Worm (Caenorhabditis elegans) whole organism, L3 larva: ENCODE measurements around the gene aptf-3.

Experiments used
- elt-2 ChIP-seq: sonication (generic microtip); optimal IDR thresholded peaks from 2 replicates; lab custom pipeline; 2016; ENCODE audit warnings: missing genetic modification reagents, mild to moderate bottlenecking, missing genetic modification characterization, missing compliant biosample characterization
- lin-39 ChIP-seq: fragments of 150-350 bp; optimal IDR thresholded peaks from 2 replicates; lab custom pipeline; 2018; ENCODE audit warnings: missing biosample characterization, missing genetic modification reagents, missing genetic modification characterization
- nhr-11 ChIP-seq: fragments of 150-350 bp; optimal IDR thresholded peaks from 2 replicates; lab custom pipeline; 2014; ENCODE audit warnings: missing biosample characterization, missing genetic modification characterization
- nhr-28 ChIP-seq: fragments of 150-350 bp; optimal IDR thresholded peaks from 2 replicates; lab custom pipeline; 2014; ENCODE audit warnings: missing biosample characterization, missing genetic modification characterization
- tbx-2 ChIP-seq: sonication (generic microtip); optimal IDR thresholded peaks from 2 replicates; lab custom pipeline; 2016; ENCODE audit warnings: mild to moderate bottlenecking, missing genetic modification characterization, missing compliant biosample characterization
- unc-62 ChIP-seq: fragments of 150-350 bp; sonication (generic microtip); optimal IDR thresholded peaks from 4 replicates; lab custom pipeline; 2014; ENCODE audit warnings: missing biosample characterization, missing genetic modification reagents, missing genetic modification characterization

DNA sequence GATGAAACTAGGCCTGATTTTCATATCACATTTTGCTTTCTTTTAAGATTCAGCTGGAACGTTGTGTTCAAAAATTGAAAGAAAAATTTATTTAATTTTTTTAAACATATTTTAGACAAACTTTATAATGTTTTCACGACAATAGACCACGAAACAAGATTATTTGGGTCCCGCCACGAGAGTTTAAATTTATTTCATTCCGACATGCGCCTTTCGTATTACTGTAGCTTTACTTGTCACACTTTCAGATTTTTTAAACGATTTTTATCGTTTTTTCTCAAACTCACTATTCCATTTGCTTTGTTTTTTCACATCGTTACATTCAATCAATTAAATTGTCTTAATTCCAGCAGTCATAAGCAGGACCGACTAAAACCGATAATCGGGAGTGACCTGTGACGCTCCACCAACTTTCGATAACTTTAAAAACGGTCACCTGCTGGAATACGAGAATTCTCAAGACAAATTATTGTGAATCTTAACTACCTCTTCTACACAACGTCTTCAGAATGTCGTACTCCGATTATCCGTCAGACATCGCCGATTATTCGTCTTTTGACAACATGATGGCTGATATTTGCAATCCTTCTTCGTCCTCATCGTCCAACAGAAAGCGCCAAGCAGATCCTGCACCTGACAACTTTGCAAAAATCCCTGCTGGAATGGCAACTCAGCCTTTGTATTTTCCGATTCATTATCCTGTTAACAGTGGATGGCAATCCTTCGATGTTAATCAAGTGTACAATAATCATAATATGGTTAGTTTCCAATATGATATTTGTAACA is at the start of gene aptf-3:
- TF ChIP-seq nhr-28 (tag; lab: Kevin White, UChicago) (no peak), tbx-2 (tag; lab: Kevin White, UChicago) (no peak), nhr-11 (tag; lab: Kevin White, UChicago) (no peak), unc-62 (no peak), lin-39 (tag; lab: Kevin White, UChicago) (no peak), elt-2 (tag; lab: Kevin White, UChicago) (no peak)
